Worm (Caenorhabditis elegans): ENCODE results near the gene F36F12.3.
"Not testable (repeated sequence)": the region's sequence is repeated elsewhere in the genome, so short reads cannot be mapped to it uniquely, and the experiment has no call there.

F36F12.3 gene

DNA sequence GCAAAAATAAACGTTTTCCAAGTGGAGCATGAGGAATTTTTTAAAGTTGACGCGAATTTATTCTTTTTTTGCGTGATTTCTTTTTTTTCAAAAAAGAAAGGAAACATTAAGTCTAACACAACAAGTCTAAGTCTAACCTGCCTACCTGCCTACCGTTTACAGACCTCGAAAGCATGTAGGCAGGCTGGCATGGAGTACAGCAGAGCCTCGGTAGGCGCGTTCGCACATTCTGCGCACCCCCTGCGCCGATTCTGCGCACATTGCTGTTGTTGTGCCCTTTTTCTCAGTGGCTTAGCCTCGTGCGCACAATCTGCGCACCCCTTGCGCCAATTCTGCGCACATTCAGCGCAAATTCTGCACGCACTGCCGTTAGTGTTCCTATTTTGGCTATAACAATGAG, 1.7 kb upstream of the F36F12.3 start:
- TF ChIP-seq mml-1 (tag; optimal IDR thresholded peaks at IDR 0.05): no peak
- no peak for TF ChIP-seq lin-39 (tag; optimal IDR thresholded peaks at IDR 0.05)
- no peak for TF ChIP-seq nhr-76 (tag; optimal IDR thresholded peaks at IDR 0.05)
- TF ChIP-seq fkh-2 (tag; optimal IDR thresholded peaks at IDR 0.05): no peak
- no peak for TF ChIP-seq nhr-43 (tag; optimal IDR thresholded peaks at IDR 0.05; ENCODE audit: poor library complexity, severe bottlenecking)
- no peak for TF ChIP-seq unc-62 (GFP tag; optimal IDR thresholded peaks at IDR 0.05)
- TF ChIP-seq ceh-82 (tag; optimal IDR thresholded peaks at IDR 0.05): no peak
- TF ChIP-seq ceh-28 (tag; optimal IDR thresholded peaks at IDR 0.05): no peak
- no peak for TF ChIP-seq ceh-9 (tag; optimal IDR thresholded peaks at IDR 0.05)
- no peak for TF ChIP-seq unc-39 (tag; optimal IDR thresholded peaks at IDR 0.05)
- TF ChIP-seq ztf-11 (tag; optimal IDR thresholded peaks at IDR 0.05): no peak
- TF ChIP-seq nhr-67 (tag; optimal IDR thresholded peaks at IDR 0.05): no peak

DNA sequence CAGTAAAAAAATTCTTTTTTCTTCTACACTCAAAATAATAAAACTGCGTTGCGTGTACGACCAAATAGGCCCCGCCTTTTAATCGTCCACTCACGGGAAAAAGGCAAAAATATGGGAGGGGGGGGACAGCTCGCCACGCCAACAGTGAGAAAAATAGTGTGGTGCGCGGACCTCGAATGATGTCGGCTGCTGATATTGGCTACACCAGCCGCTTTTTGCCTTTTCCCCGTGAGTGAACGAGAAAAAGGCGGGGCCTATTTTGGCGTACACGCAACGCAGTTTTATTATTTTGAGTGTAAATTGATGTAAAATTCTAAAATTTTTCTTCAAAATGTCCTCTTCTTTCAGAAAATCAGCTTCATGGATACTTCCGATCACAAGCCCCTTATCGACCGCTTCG, 4.7 kb downstream of the F36F12.3 start, which contains the start of gene ztf-28:
Gene ztf-28 (plus strand): TSS at position 349 of the 400 bp plus-strand sequence.
- not testable (repeated sequence) for TF ChIP-seq fos-1, elt-1, mdl-1 (tag; optimal IDR thresholded peaks at IDR 0.05)

DNA sequence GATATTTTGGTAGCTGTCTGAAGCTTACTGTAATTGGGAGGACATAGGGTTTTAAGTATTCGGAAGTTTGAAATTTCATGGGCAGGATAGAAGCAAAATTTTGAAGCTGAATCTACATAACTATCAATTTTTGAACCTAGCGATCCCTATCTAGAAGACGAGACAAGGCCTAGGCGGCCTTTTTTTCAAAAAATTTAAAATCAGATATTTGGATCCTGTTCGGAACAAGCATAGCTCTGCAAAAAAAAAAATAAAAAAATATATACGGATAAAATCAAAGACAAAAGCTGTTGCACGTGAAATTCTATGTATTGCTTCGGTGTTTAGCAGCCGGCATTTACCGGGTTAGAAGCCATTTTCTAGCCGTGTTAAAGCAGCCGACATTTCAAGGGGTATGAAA, 9.6 kb downstream of the F36F12.3 start, which contains the start of gene F36F12.2:
Gene F36F12.2 (minus strand): TSS at position 101 of the 400 bp plus-strand sequence.
- no peak for TF ChIP-seq hmg-11 (tag; optimal IDR thresholded peaks at IDR 0.05)
- no peak for TF ChIP-seq R02D3.7 (tag; optimal IDR thresholded peaks at IDR 0.05)
- TF ChIP-seq ceh-9 (tag; optimal IDR thresholded peaks at IDR 0.05): no peak
- no peak for TF ChIP-seq elt-1 (tag; optimal IDR thresholded peaks at IDR 0.05)
- TF ChIP-seq elt-3 (tag; optimal IDR thresholded peaks at IDR 0.05): no peak
- no peak for TF ChIP-seq ZK546.5 (tag; optimal IDR thresholded peaks at IDR 0.05)
- no peak for TF ChIP-seq fkh-10 (GFP tag; optimal IDR thresholded peaks at IDR 0.05)
- no peak for TF ChIP-seq fkh-2 (tag; optimal IDR thresholded peaks at IDR 0.05)
- TF ChIP-seq skn-1 (tag; optimal IDR thresholded peaks at IDR 0.05): no peak
- TF ChIP-seq nhr-12 (tag; optimal IDR thresholded peaks at IDR 0.05): no peak
- TF ChIP-seq egl-27 (tag; optimal IDR thresholded peaks at IDR 0.05): no peak
- no peak for TF ChIP-seq nhr-43 (tag; optimal IDR thresholded peaks at IDR 0.05; ENCODE audit: poor library complexity, severe bottlenecking)
- TF ChIP-seq ztf-4 (tag; optimal IDR thresholded peaks at IDR 0.05): no peak
- TF ChIP-seq nhr-25 (tag; optimal IDR thresholded peaks at IDR 0.05): no peak
- TF ChIP-seq nhr-237 (tag; optimal IDR thresholded peaks at IDR 0.05): no peak
- TF ChIP-seq nhr-28 (tag; optimal IDR thresholded peaks at IDR 0.05): no peak
- no peak for TF ChIP-seq tbx-2 (tag; optimal IDR thresholded peaks at IDR 0.05)
- no peak for TF ChIP-seq unc-39 (tag; optimal IDR thresholded peaks at IDR 0.05)
- TF ChIP-seq lin-15B (tag; optimal IDR thresholded peaks at IDR 0.05): no peak
- TF ChIP-seq egl-5 (tag; optimal IDR thresholded peaks at IDR 0.05): no peak

DNA sequence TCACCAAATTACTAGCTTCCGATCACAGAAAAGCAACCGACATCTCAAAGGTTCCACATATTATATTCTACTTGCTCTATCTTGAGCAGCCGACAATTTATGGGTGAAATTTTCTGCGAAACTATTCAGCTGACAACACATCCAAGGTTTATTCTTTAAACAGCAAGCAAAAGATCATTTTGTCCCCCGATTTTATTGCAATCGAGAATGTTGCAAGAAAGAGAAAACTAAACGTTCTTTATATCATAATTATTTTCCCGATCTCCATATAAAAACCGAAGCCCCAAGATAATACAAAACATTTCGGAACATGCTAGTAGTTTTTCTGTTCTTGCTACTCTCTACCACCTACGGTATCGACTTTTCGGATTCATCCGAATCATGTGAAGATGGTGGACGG, 10.2 kb downstream of the F36F12.3 start, which contains the start of gene clec-207:
Gene clec-207 (plus strand): TSS at position 301 of the 400 bp plus-strand sequence.
- no peak for TF ChIP-seq ceh-28 (tag; optimal IDR thresholded peaks at IDR 0.05)
- no peak for TF ChIP-seq nhr-67 (tag; optimal IDR thresholded peaks at IDR 0.05)
- no peak for TF ChIP-seq daf-12 (tag; optimal IDR thresholded peaks at IDR 0.05)
- no peak for TF ChIP-seq lin-15B (tag; optimal IDR thresholded peaks at IDR 0.05)
- TF ChIP-seq pqm-1 (tag; optimal IDR thresholded peaks at IDR 0.05): no peak
- no peak for TF ChIP-seq mml-1 (tag; optimal IDR thresholded peaks at IDR 0.05)
- no peak for TF ChIP-seq lsy-12 (tag; optimal IDR thresholded peaks at IDR 0.05)
- no peak for TF ChIP-seq egl-5 (tag; optimal IDR thresholded peaks at IDR 0.05)
- TF ChIP-seq tbx-2 (tag; optimal IDR thresholded peaks at IDR 0.05): no peak
- TF ChIP-seq nhr-11 (tag; optimal IDR thresholded peaks at IDR 0.05): no peak
- TF ChIP-seq hmg-11 (tag; optimal IDR thresholded peaks at IDR 0.05): no peak
- no peak for TF ChIP-seq mdl-1 (tag; optimal IDR thresholded peaks at IDR 0.05)
- TF ChIP-seq R02D3.7 (tag; optimal IDR thresholded peaks at IDR 0.05): no peak
- no peak for TF ChIP-seq ZK546.5 (tag; optimal IDR thresholded peaks at IDR 0.05)
- TF ChIP-seq fkh-2 (tag; optimal IDR thresholded peaks at IDR 0.05): no peak
- TF ChIP-seq nhr-28 (tag; optimal IDR thresholded peaks at IDR 0.05): no peak
- TF ChIP-seq ama-1 (optimal IDR thresholded peaks at IDR 0.05): no peak
- TF ChIP-seq snpc-4 (tag; optimal IDR thresholded peaks at IDR 0.05): no peak
- TF ChIP-seq ceh-16 (tag; optimal IDR thresholded peaks at IDR 0.05): no peak
- no peak for TF ChIP-seq ceh-9 (tag; optimal IDR thresholded peaks at IDR 0.05)
